Fruit fly (Drosophila melanogaster) whole organism, embryonic: ENCODE data around the gene GlyRS.

Experiments
- Aef1 ChIP-seq: fragments of 200-800 bp; sonication (Bioruptor generic); IDR thresholded peaks from 3 replicates; pipeline ENCODE4 v1.3.6; 2022; ENCODE audit warnings: missing biosample characterization, missing genetic modification characterization
- Antp ChIP-seq: fragments of 200-800 bp; sonication (Bioruptor generic); optimal IDR thresholded peaks from 3 replicates; lab custom pipeline; 2016; ENCODE audit warnings: missing biosample characterization, missing genetic modification characterization
- Blimp-1 ChIP-seq: fragments of 200-800 bp; sonication (Bioruptor generic); optimal IDR thresholded peaks from 3 replicates; lab custom pipeline; 2018; ENCODE audit warnings: missing biosample characterization, missing genetic modification characterization, mild to moderate bottlenecking, moderate library complexity, missing genetic modification reagents
- CG10147 ChIP-seq: fragments of 200-800 bp; sonication (Bioruptor generic); optimal IDR thresholded peaks from 2 replicates; lab custom pipeline; 2019; ENCODE audit warnings: missing biosample characterization, mild to moderate bottlenecking, missing genetic modification characterization, moderate library complexity
- CG10462 ChIP-seq: fragments of 200-800 bp; sonication (Bioruptor generic); optimal IDR thresholded peaks from 2 replicates; lab custom pipeline; 2016; ENCODE audit warnings: missing biosample characterization, missing genetic modification characterization
- CG11085 ChIP-seq: fragments of 200-800 bp; sonication (Bioruptor generic); IDR thresholded peaks from 2 replicates; pipeline ENCODE4 v1.3.6; 2022; ENCODE audit warnings: missing biosample characterization, missing genetic modification characterization
- CG11247 ChIP-seq: fragments of 200-800 bp; sonication (Bioruptor generic); IDR thresholded peaks from 2 replicates; pipeline ENCODE4 v1.3.6; 2022; ENCODE audit warnings: missing biosample characterization, missing genetic modification characterization
- CG11398 ChIP-seq: fragments of 200-800 bp; sonication (Bioruptor generic); optimal IDR thresholded peaks from 2 replicates; lab custom pipeline; 2016; ENCODE audit warnings: missing biosample characterization, missing genetic modification characterization
- CG13287 ChIP-seq: fragments of 200-800 bp; sonication (Bioruptor generic); IDR thresholded peaks from 2 replicates; pipeline ENCODE4 v1.3.6; 2022; ENCODE audit warnings: missing biosample characterization, missing genetic modification characterization; ENCODE audit not compliant: partially characterized antibody
- CG13894 ChIP-seq: fragments of 200-800 bp; sonication (Bioruptor generic); optimal IDR thresholded peaks from 3 replicates; lab custom pipeline; 2018; ENCODE audit warnings: missing biosample characterization, mild to moderate bottlenecking, missing genetic modification characterization, moderate library complexity
- CG15601 ChIP-seq: fragments of 200-800 bp; sonication (Bioruptor generic); optimal IDR thresholded peaks from 3 replicates; lab custom pipeline; 2019; ENCODE audit warnings: missing biosample characterization, mild to moderate bottlenecking, missing genetic modification characterization, moderate library complexity
- CG17802 ChIP-seq: fragments of 200-800 bp; sonication (Bioruptor generic); optimal IDR thresholded peaks from 2 replicates; lab custom pipeline; 2018; ENCODE audit warnings: missing biosample characterization, mild to moderate bottlenecking, missing genetic modification characterization, moderate library complexity
- CG18011 ChIP-seq: fragments of 200-800 bp; sonication (Bioruptor generic); optimal IDR thresholded peaks from 2 replicates; lab custom pipeline; 2017; ENCODE audit warnings: missing biosample characterization, missing genetic modification characterization, mild to moderate bottlenecking, moderate library complexity, missing genotype
- CG2712 ChIP-seq: fragments of 200-800 bp; optimal IDR thresholded peaks from 3 replicates; lab custom pipeline; 2019; ENCODE audit warnings: missing biosample characterization, mild to moderate bottlenecking, missing genetic modification characterization, moderate library complexity
- CG2889 ChIP-seq: fragments of 200-800 bp; sonication (Bioruptor generic); IDR thresholded peaks from 3 replicates; pipeline ENCODE4 v1.3.6; 2022; ENCODE audit warnings: missing biosample characterization, missing genetic modification characterization
- CG32772 ChIP-seq: fragments of 200-800 bp; sonication (Bioruptor generic); IDR thresholded peaks from 2 replicates; pipeline ENCODE4 v1.3.6; 2022; ENCODE audit warnings: missing biosample characterization, missing genetic modification characterization
- CG3838 ChIP-seq: fragments of 200-800 bp; sonication (Bioruptor generic); optimal IDR thresholded peaks from 3 replicates; lab custom pipeline; 2016; ENCODE audit warnings: missing biosample characterization, missing genetic modification characterization
- CG4282 ChIP-seq: fragments of 200-800 bp; sonication (Bioruptor generic); optimal IDR thresholded peaks from 2 replicates; lab custom pipeline; 2016; ENCODE audit warnings: missing biosample characterization, missing genetic modification characterization
- CG4328 ChIP-seq: fragments of 200-800 bp; sonication (Bioruptor generic); optimal IDR thresholded peaks from 3 replicates; lab custom pipeline; 2017; ENCODE audit warnings: missing biosample characterization, missing genetic modification reagents, missing genetic modification characterization
- CG5245 ChIP-seq: fragments of 200-800 bp; sonication (Bioruptor generic); optimal IDR thresholded peaks from 3 replicates; lab custom pipeline; 2016; ENCODE audit warnings: missing biosample characterization, missing genetic modification characterization
- CG6654 ChIP-seq: fragments of 200-800 bp; sonication (Bioruptor generic); optimal IDR thresholded peaks from 2 replicates; lab custom pipeline; 2017; ENCODE audit warnings: missing biosample characterization, mild to moderate bottlenecking, missing genetic modification characterization
- CG8388 ChIP-seq: fragments of 200-800 bp; sonication (Bioruptor generic); optimal IDR thresholded peaks from 2 replicates; lab custom pipeline; 2019; ENCODE audit warnings: missing biosample characterization, mild to moderate bottlenecking, missing genetic modification characterization, moderate library complexity
- CTCF ChIP-seq: fragments of 200-800 bp; sonication (Bioruptor generic); optimal IDR thresholded peaks from 2 replicates; lab custom pipeline; 2017; ENCODE audit warnings: missing biosample characterization, mild to moderate bottlenecking, missing genetic modification characterization, moderate library complexity
- Camta ChIP-seq: fragments of 200-800 bp; sonication (Bioruptor generic); optimal IDR thresholded peaks from 2 replicates; lab custom pipeline; 2016; ENCODE audit warnings: missing biosample characterization, missing genetic modification characterization
- CoRest ChIP-seq: fragments of 200-800 bp; sonication (Bioruptor generic); optimal IDR thresholded peaks from 3 replicates; lab custom pipeline; 2018; ENCODE audit warnings: missing biosample characterization, mild to moderate bottlenecking, missing genetic modification characterization, moderate library complexity
- CrebB ChIP-seq: fragments of 200-800 bp; sonication (Bioruptor generic); optimal IDR thresholded peaks from 3 replicates; lab custom pipeline; 2018; ENCODE audit warnings: missing biosample characterization, mild to moderate bottlenecking, missing genetic modification characterization
- D19B ChIP-seq: fragments of 200-800 bp; sonication (Bioruptor generic); optimal IDR thresholded peaks from 2 replicates; lab custom pipeline; 2017; ENCODE audit warnings: missing biosample characterization, mild to moderate bottlenecking, missing genetic modification characterization
- Dref ChIP-seq: fragments of 200-800 bp; sonication (Bioruptor generic); IDR thresholded peaks from 2 replicates; pipeline ENCODE4 v1.3.6; 2022; ENCODE audit warnings: missing biosample characterization, missing genetic modification characterization
- Lim3 ChIP-seq: fragments of 200-800 bp; sonication (Bioruptor generic); IDR thresholded peaks from 2 replicates; pipeline ENCODE4 v1.3.6; 2022; ENCODE audit warnings: missing biosample characterization, missing genetic modification characterization
- Med ChIP-seq: fragments of 200-800 bp; sonication (Bioruptor generic); peaks from one replicate; lab custom pipeline; 2016; ENCODE audit warnings: missing biosample characterization, missing genetic modification characterization, mild to moderate bottlenecking, inconsistent platforms, moderate library complexity
- Mrtf ChIP-seq: fragments of 200-800 bp; sonication (Bioruptor generic); IDR thresholded peaks from 3 replicates; pipeline ENCODE4 v1.3.6; 2022; ENCODE audit warnings: missing biosample characterization, missing genetic modification characterization
- NK7.1 ChIP-seq: fragments of 200-800 bp; sonication (Bioruptor generic); optimal IDR thresholded peaks from 3 replicates; lab custom pipeline; 2016; ENCODE audit warnings: missing biosample characterization, missing genetic modification characterization
- Opbp ChIP-seq: fragments of 200-800 bp; sonication (Bioruptor generic); IDR thresholded peaks from 3 replicates; pipeline ENCODE4 v1.3.6; 2022; ENCODE audit warnings: missing biosample characterization, missing genetic modification characterization; ENCODE audit not compliant: partially characterized antibody
- Optix ChIP-seq: fragments of 200-800 bp; sonication (Bioruptor generic); IDR thresholded peaks from 3 replicates; pipeline ENCODE4 v1.3.6; 2022; ENCODE audit warnings: missing biosample characterization, missing genetic modification characterization
- Xbp1 ChIP-seq: fragments of 200-800 bp; sonication (Bioruptor generic); optimal IDR thresholded peaks from 3 replicates; lab custom pipeline; 2016; ENCODE audit warnings: missing biosample characterization, mild to moderate bottlenecking, missing genetic modification characterization
- chm ChIP-seq: fragments of 200-800 bp; sonication (Bioruptor generic); IDR thresholded peaks from 2 replicates; pipeline ENCODE4 v1.3.6; 2022; ENCODE audit warnings: missing biosample characterization, missing genetic modification characterization
- crc ChIP-seq: fragments of 200-800 bp; sonication (Bioruptor generic); optimal IDR thresholded peaks from 2 replicates; lab custom pipeline; 2016; ENCODE audit warnings: missing biosample characterization, missing genetic modification characterization
- cwo ChIP-seq: fragments of 200-800 bp; sonication (Bioruptor generic); optimal IDR thresholded peaks from 3 replicates; lab custom pipeline; 2017; ENCODE audit warnings: missing biosample characterization, missing genetic modification characterization, mild to moderate bottlenecking, moderate library complexity, missing genetic modification reagents
- dimm ChIP-seq: fragments of 200-800 bp; sonication (Bioruptor generic); IDR thresholded peaks from 2 replicates; pipeline ENCODE4 v1.3.6; 2022; ENCODE audit warnings: missing biosample characterization, missing genetic modification characterization
- dpn ChIP-seq, 2 experiments: fragments of 200-800 bp; sonication (Bioruptor generic); optimal IDR thresholded peaks; 3 replicates each; lab custom pipeline; 2016; ENCODE audit warnings: missing biosample characterization in 2 of 2, missing genetic modification characterization in 2 of 2
- eyg ChIP-seq: fragments of 200-800 bp; sonication (Bioruptor generic); optimal IDR thresholded peaks from 3 replicates; lab custom pipeline; 2016; ENCODE audit warnings: missing biosample characterization, missing genetic modification characterization
- gcm ChIP-seq: fragments of 200-800 bp; sonication (Bioruptor generic); optimal IDR thresholded peaks from 2 replicates; lab custom pipeline; 2019; ENCODE audit warnings: missing biosample characterization, mild to moderate bottlenecking, missing genetic modification characterization, moderate library complexity
- gsb-n ChIP-seq: fragments of 200-800 bp; sonication (Bioruptor generic); optimal IDR thresholded peaks from 3 replicates; lab custom pipeline; 2018; ENCODE audit warnings: missing biosample characterization, mild to moderate bottlenecking, missing genetic modification characterization
- ken ChIP-seq: fragments of 200-800 bp; sonication (Bioruptor generic); IDR thresholded peaks from 3 replicates; pipeline ENCODE4 v1.3.6; 2022; ENCODE audit warnings: missing biosample characterization, missing genetic modification characterization
- luna ChIP-seq: fragments of 200-800 bp; sonication (Bioruptor generic); optimal IDR thresholded peaks from 2 replicates; lab custom pipeline; 2016; ENCODE audit warnings: missing biosample characterization, missing genetic modification characterization
- mirr ChIP-seq: fragments of 200-800 bp; sonication (Bioruptor generic); optimal IDR thresholded peaks from 3 replicates; lab custom pipeline; 2018; ENCODE audit warnings: missing biosample characterization, mild to moderate bottlenecking, missing genetic modification characterization
- oc ChIP-seq: fragments of 200-800 bp; sonication (Bioruptor generic); optimal IDR thresholded peaks from 2 replicates; lab custom pipeline; 2018; ENCODE audit warnings: missing biosample characterization, mild to moderate bottlenecking, missing genetic modification characterization, moderate library complexity
- sd ChIP-seq: fragments of 200-800 bp; sonication (Bioruptor generic); optimal IDR thresholded peaks from 3 replicates; lab custom pipeline; 2018; ENCODE audit warnings: missing biosample characterization, mild to moderate bottlenecking, missing genetic modification characterization, moderate library complexity
- usp ChIP-seq: fragments of >200 bp; optimal IDR thresholded peaks from 2 replicates; lab custom pipeline; 2017; ENCODE audit warnings: missing biosample characterization, missing genetic modification characterization
- zfh1 ChIP-seq: fragments of 200-800 bp; sonication (Bioruptor generic); IDR thresholded peaks from 3 replicates; pipeline ENCODE4 v1.3.6; 2022; ENCODE audit warnings: missing biosample characterization, missing genetic modification characterization

Gene GlyRS

dm6 chr3L:15098659-15099512, 3.9 kb downstream of the GlyRS start (continued):
- peak; percentile 50 for TF ChIP-seq CrebB (tag; lab: Kevin White, UChicago)
- peak; percentile 95 for TF ChIP-seq CG8388 (GFP tag; lab: Kevin White, UChicago)
- TF ChIP-seq dpn (GFP tag; optimal IDR thresholded peaks at IDR 0.05; lab: Kevin White, UChicago) = peak in 1 of 2 experiments; percentile 75
- peak; percentile 93 for TF ChIP-seq Blimp-1 (GFP tag; lab: Kevin White, UChicago)
- no peak for TF ChIP-seq Dref
- TF ChIP-seq CG11398 = no peak
- peak; percentile 32 for TF ChIP-seq CTCF (GFP tag; lab: Kevin White, UChicago)
- TF ChIP-seq cwo = peak; percentile 92
- TF ChIP-seq Lim3 (GFP tag; lab: Robert Waterston, UW) = no peak
- peak; percentile 55 for TF ChIP-seq Med
- peak; percentile 96 for TF ChIP-seq gsb-n (tag; lab: Kevin White, UChicago)
- peak; percentile 75 for TF ChIP-seq CG11247
- TF ChIP-seq NK7.1 (GFP tag; lab: Kevin White, UChicago) = peak; percentile 58
- TF ChIP-seq D19B (GFP tag; lab: Kevin White, UChicago) = peak; percentile 52
- no peak for TF ChIP-seq crc
- no peak for TF ChIP-seq dimm (GFP tag; lab: Robert Waterston, UW)
- TF ChIP-seq CG11085 (GFP tag; lab: Robert Waterston, UW) = peak; percentile 75
- TF ChIP-seq luna (GFP tag; lab: Kevin White, UChicago) = no peak
- peak; percentile 95 for TF ChIP-seq CG10147 (GFP tag; lab: Kevin White, UChicago)
- no peak for TF ChIP-seq usp (GFP tag; lab: Kevin White, UChicago)
- TF ChIP-seq Opbp (GFP tag; lab: Robert Waterston, UW) = no peak
- no peak for TF ChIP-seq Camta (GFP tag; lab: Kevin White, UChicago)
- TF ChIP-seq CG5245 (GFP tag; lab: Kevin White, UChicago) = peak; percentile 37
- TF ChIP-seq CoRest (tag; lab: Kevin White, UChicago) = peak; percentile 83
- peak; percentile 43 for TF ChIP-seq sd (tag; lab: Kevin White, UChicago)
- peak; percentile 37 for TF ChIP-seq CG10462 (GFP tag; lab: Kevin White, UChicago)
- TF ChIP-seq eyg (GFP tag; lab: Kevin White, UChicago) = peak; percentile 9
- peak; percentile 39 for TF ChIP-seq mirr (GFP tag; lab: Kevin White, UChicago)
- TF ChIP-seq Xbp1 (GFP tag; lab: Kevin White, UChicago) = peak; percentile 66
- TF ChIP-seq CG15601 (tag; lab: Kevin White, UChicago) = peak; percentile 85
- TF ChIP-seq Optix (GFP tag; lab: Robert Waterston, UW) = no peak
- peak; percentile 82 for TF ChIP-seq CG4328 (GFP tag; lab: Kevin White, UChicago)
- no peak for TF ChIP-seq CG18011
- TF ChIP-seq CG2712 = peak; percentile 97
- 0 out of 3 replicates have a peak, but pooled peaks have one; percentile 8 for TF ChIP-seq CG2889
- no peak for TF ChIP-seq CG13287 (GFP tag; lab: Robert Waterston, UW)
- peak; percentile 63 for TF ChIP-seq CG6654
- TF ChIP-seq Aef1 = no peak; the same call in 1 of the 3 replicates
- peak; percentile 71; the same call in 1 of the 2 replicates for TF ChIP-seq CG32772
- TF ChIP-seq oc (tag; lab: Kevin White, UChicago) = peak; percentile 72
- peak; percentile 94 for TF ChIP-seq gcm (GFP tag; lab: Kevin White, UChicago)
- no peak for TF ChIP-seq CG4282 (GFP tag; lab: Kevin White, UChicago)
- TF ChIP-seq CG13894 = peak; percentile 87
- TF ChIP-seq ken (GFP tag; lab: Robert Waterston, UW) = no peak; the same call in 2 of the 3 replicates
- TF ChIP-seq Antp = peak; percentile 32
- TF ChIP-seq CG17802 (tag; lab: Kevin White, UChicago) = no peak
- peak; percentile 90 for TF ChIP-seq zfh1
- no peak for TF ChIP-seq chm (GFP tag; lab: Robert Waterston, UW)
- TF ChIP-seq CG3838 (GFP tag; lab: Kevin White, UChicago) = no peak
- TF ChIP-seq Mrtf (GFP tag; lab: Robert Waterston, UW) = peak; percentile 72; the same call in 2 of the 3 replicates
